Worm (Caenorhabditis elegans) whole organism, late embryonic: ENCODE data around the gene F49E2.5.

ENCODE experiments used
- ama-1 ChIP-seq: fragments of 150-350 bp; optimal IDR thresholded peaks from 2 replicates; lab custom pipeline; 2014
- elt-2 ChIP-seq: sonication (generic microtip); optimal IDR thresholded peaks from 2 replicates; lab custom pipeline; 2016; ENCODE audit warnings: missing genetic modification reagents, missing genetic modification characterization, missing compliant biosample characterization
- gmeb-2 ChIP-seq: sonication (generic microtip); optimal IDR thresholded peaks from 2 replicates; lab custom pipeline; 2016; ENCODE audit warnings: missing genetic modification characterization, inconsistent platforms, missing compliant biosample characterization

DNA sequence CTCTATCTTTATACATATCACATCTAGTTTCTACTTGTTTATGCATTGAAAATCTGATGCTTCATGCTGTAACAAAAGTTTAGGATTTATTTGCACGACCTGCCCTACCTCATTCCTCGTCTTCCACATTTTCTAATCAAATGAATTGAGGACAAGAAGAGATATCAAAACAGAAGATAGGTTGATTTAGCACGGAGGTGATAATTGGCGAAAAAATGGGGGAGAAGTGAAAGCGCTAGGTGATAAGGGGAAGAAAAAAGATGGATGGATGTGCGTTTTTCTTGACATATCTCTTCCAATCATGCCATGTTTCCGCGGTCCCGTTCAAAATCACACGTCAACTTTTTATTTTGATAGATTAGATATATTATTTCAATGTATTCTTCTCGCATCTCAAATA lies 64.7 kb downstream of the F49E2.5 start:
- TF ChIP-seq ama-1 (lab: Kevin White, UChicago) (no peak), gmeb-2 (tag; lab: Kevin White, UChicago) (no peak), elt-2 (tag; lab: Kevin White, UChicago) (no peak)
